Worm (Caenorhabditis elegans) whole organism, young adult: Measurements from ENCODE around the gene Y39G8B.10.

Experiments
- C17E4.6 ChIP-seq: fragments of 200-800 bp; sonication (Bioruptor generic); IDR thresholded peaks from 2 replicates; pipeline ENCODE4 v1.3.6; 2022; ENCODE audit warnings: missing genetic modification reagents, missing genetic modification characterization, missing compliant biosample characterization
- ZK185.1 ChIP-seq: sonication (generic microtip); optimal IDR thresholded peaks from 2 replicates; lab custom pipeline; 2016; ENCODE audit warnings: mild to moderate bottlenecking, missing genetic modification characterization, missing compliant biosample characterization; ENCODE audit not compliant: poor library complexity, severe bottlenecking
- ama-1 ChIP-seq, 3 experiments: fragments of 150-350 bp in 1 of 3; sonication (generic microtip) in 2 of 3; optimal IDR thresholded peaks; 2 replicates each; lab custom pipeline; 2014 to 2018; ENCODE audit warnings: missing biosample characterization in 2 of 3, missing genetic modification characterization in 2 of 3, missing genetic modification reagents in 2 of 3
- efl-1 ChIP-seq: fragments of 150-350 bp; optimal IDR thresholded peaks from 2 replicates; lab custom pipeline; 2014; ENCODE audit warnings: missing biosample characterization, missing genetic modification reagents, missing genetic modification characterization
- ets-4 ChIP-seq: fragments of 200-800 bp; sonication (Bioruptor generic); optimal IDR thresholded peaks from 2 replicates; lab custom pipeline; 2018; ENCODE audit warnings: mild to moderate bottlenecking, missing genetic modification characterization, missing compliant biosample characterization
- lin-54 ChIP-seq: fragments of 200-800 bp; sonication (Bioruptor generic); optimal IDR thresholded peaks from 2 replicates; lab custom pipeline; 2018; ENCODE audit warnings: mild to moderate bottlenecking, missing genetic modification characterization, missing compliant biosample characterization
- mcd-1 ChIP-seq: fragments of 200-800 bp; sonication (Bioruptor generic); IDR thresholded peaks from 2 replicates; pipeline ENCODE4 v1.3.6; 2022; ENCODE audit warnings: missing genetic modification reagents, missing genetic modification characterization, missing compliant biosample characterization
- nhr-120 ChIP-seq: fragments of 200-800 bp; sonication (Bioruptor generic); IDR thresholded peaks from 2 replicates; pipeline ENCODE4 v1.3.6; 2022; ENCODE audit warnings: missing genetic modification characterization, missing compliant biosample characterization
- pha-4 ChIP-seq: fragments of 150-350 bp; sonication (generic microtip); optimal IDR thresholded peaks from 2 replicates; lab custom pipeline; 2014; ENCODE audit warnings: missing biosample characterization, missing genetic modification reagents, missing genetic modification characterization
- rcor-1 ChIP-seq: fragments of 200-800 bp; sonication (Bioruptor generic); IDR thresholded peaks from 2 replicates; pipeline ENCODE4 v1.3.6; 2022; ENCODE audit warnings: missing genetic modification reagents, missing genetic modification characterization, missing compliant biosample characterization
- sptf-2 ChIP-seq: fragments of 200-800 bp; sonication (Bioruptor generic); optimal IDR thresholded peaks from 2 replicates; lab custom pipeline; 2018; ENCODE audit warnings: mild to moderate bottlenecking, missing genetic modification characterization, missing compliant biosample characterization
- unc-62 ChIP-seq: fragments of 150-350 bp; optimal IDR thresholded peaks from 2 replicates; lab custom pipeline; 2014; ENCODE audit warnings: missing biosample characterization, missing genetic modification reagents, missing genetic modification characterization
- ztf-22 ChIP-seq: fragments of 200-800 bp; sonication (Bioruptor generic); optimal IDR thresholded peaks from 2 replicates; lab custom pipeline; 2018; ENCODE audit warnings: mild to moderate bottlenecking, missing genetic modification characterization, moderate library complexity, missing compliant biosample characterization
- ztf-26 ChIP-seq: sonication (generic microtip); optimal IDR thresholded peaks from 2 replicates; lab custom pipeline; 2017; ENCODE audit warnings: missing genetic modification characterization, missing compliant biosample characterization

DNA sequence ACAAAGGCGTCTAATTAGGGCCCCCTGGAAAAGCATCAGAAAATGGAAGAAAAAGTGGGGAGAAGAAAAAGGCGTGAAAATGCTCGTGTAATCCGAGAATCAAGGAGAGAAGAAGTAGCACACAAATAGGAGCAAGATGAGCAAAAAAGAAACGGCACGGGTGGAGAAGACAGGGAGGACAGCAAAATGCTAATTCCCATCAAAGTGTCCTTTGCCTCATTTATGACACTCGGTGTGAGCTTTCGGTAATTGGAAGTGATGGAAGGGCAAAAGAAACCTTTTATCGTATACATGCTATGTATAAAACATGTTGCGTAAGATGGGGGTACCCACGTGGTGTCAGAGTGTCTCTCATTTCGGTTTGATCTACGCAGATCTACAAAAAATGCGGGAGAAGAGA lies 49.4 kb downstream of the Y39G8B.10 start:
- TF ChIP-seq ZK185.1 (tag; lab: Kevin White, UChicago) = no peak
- no peak for TF ChIP-seq mcd-1
- no peak for TF ChIP-seq ztf-22 (GFP tag; lab: Kevin White, UChicago)
- TF ChIP-seq rcor-1 (GFP tag; lab: Robert Waterston, UW) = no peak
- TF ChIP-seq ama-1 (optimal IDR thresholded peaks at IDR 0.05; lab: Kevin White, UChicago) = no peak
- TF ChIP-seq ama-1 (GFP tag; optimal IDR thresholded peaks at IDR 0.05; lab: Kevin White, UChicago) = no peak
- no peak for TF ChIP-seq pha-4 (tag; lab: Kevin White, UChicago)
- no peak for TF ChIP-seq sptf-2
- TF ChIP-seq ztf-26 (tag; lab: Kevin White, UChicago) = no peak
- no peak for TF ChIP-seq unc-62 (GFP tag; lab: Kevin White, UChicago)
- no peak for TF ChIP-seq nhr-120 (GFP tag; lab: Robert Waterston, UW)
- no peak for TF ChIP-seq C17E4.6 (GFP tag; lab: Robert Waterston, UW)
- no peak for TF ChIP-seq lin-54 (GFP tag; lab: Kevin White, UChicago)
- no peak for TF ChIP-seq efl-1 (GFP tag; lab: Kevin White, UChicago)
- TF ChIP-seq ets-4 = no peak
